Worm (Caenorhabditis elegans): ENCODE data around the gene C01G6.4.

C01G6.4 gene

DNA sequence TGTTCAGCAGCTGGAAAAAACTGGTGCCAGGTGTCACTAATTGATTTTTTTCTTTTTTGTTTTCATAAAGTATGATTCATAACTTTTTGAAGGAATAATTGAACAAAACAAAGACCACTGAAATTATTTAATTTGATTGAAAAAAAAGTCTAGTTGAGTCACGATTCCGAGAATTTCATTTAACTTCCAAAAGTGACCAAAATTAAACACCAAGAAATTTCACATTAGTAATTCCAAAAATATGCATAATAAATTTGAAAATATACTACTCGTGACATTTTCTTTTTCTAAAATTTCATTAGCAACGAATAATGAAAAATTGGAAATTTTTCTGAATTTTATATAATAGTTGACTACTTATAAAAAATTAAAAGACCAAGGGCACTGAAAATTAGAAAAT lies 9.2 kb upstream of the C01G6.4 start:
- TF ChIP-seq snpc-4 (tag; optimal IDR thresholded peaks at IDR 0.05) (no peak), zip-8 (tag; optimal IDR thresholded peaks at IDR 0.05) (no peak), blmp-1 (tag; optimal IDR thresholded peaks at IDR 0.05) (no peak), ztf-11 (tag; optimal IDR thresholded peaks at IDR 0.05) (no peak), ces-1 (GFP tag; optimal IDR thresholded peaks at IDR 0.05) (no peak), nhr-12 (tag; optimal IDR thresholded peaks at IDR 0.05) (no peak), nhr-2 (tag; optimal IDR thresholded peaks at IDR 0.05) (no peak), ceh-39 (tag; optimal IDR thresholded peaks at IDR 0.05) (no peak), bed-3 (GFP tag; optimal IDR thresholded peaks at IDR 0.05) (no peak), lin-13 (tag; optimal IDR thresholded peaks at IDR 0.05) (no peak), drap-1 (GFP tag; optimal IDR thresholded peaks at IDR 0.05) (no peak), mab-5 (tag; optimal IDR thresholded peaks at IDR 0.05) (no peak), unc-39 (tag; optimal IDR thresholded peaks at IDR 0.05) (no peak), mep-1 (tag; optimal IDR thresholded peaks at IDR 0.05) (no peak), elt-1 (tag; optimal IDR thresholded peaks at IDR 0.05; ENCODE audit: borderline replicate concordance, insufficient read depth) (no peak)

ce11 chrII:9281595-9281994 lies 8.8 kb upstream of the C01G6.4 start:
- TF ChIP-seq ceh-43 (GFP tag; optimal IDR thresholded peaks at IDR 0.05), result no peak
- no peak for TF ChIP-seq nhr-237 (tag; optimal IDR thresholded peaks at IDR 0.05)
- TF ChIP-seq flh-1 (GFP tag; optimal IDR thresholded peaks at IDR 0.05), result no peak
- TF ChIP-seq ces-1 (GFP tag; optimal IDR thresholded peaks at IDR 0.05), result peak; percentile 44
- no peak for TF ChIP-seq nhr-12 (tag; optimal IDR thresholded peaks at IDR 0.05)

DNA sequence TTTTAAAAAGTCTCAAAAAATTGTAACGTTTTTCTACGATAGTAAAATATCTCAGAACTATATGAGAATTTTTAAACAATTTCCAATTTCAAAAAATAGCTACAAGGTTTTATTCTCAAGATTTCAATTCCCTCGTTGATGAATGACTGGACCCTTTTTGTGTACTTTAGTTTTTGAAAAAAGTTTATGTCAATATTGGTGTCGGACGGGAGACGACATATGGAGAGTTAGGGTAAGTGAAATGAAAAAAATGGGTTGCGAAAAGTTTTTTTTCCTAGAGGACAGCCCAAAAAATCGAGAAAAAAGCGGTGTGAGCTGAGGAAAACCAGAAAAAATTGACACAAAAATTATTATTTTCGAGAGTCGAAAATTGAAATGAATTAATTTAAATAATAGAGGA lies 8.0 kb upstream of the C01G6.4 start:
- no peak for TF ChIP-seq ztf-11 (tag; optimal IDR thresholded peaks at IDR 0.05)
- TF ChIP-seq pha-4 (tag; optimal IDR thresholded peaks at IDR 0.05), result no peak
- TF ChIP-seq nhr-237 (tag; optimal IDR thresholded peaks at IDR 0.05), result no peak
- no peak for TF ChIP-seq sptf-1 (tag; optimal IDR thresholded peaks at IDR 0.05)
- TF ChIP-seq mab-5 (tag; optimal IDR thresholded peaks at IDR 0.05), result no peak
- no peak for TF ChIP-seq M03D4.4 (tag; optimal IDR thresholded peaks at IDR 0.05)
- no peak for TF ChIP-seq tbx-8 (GFP tag; optimal IDR thresholded peaks at IDR 0.05)
- no peak for TF ChIP-seq nhr-2 (tag; optimal IDR thresholded peaks at IDR 0.05)
- TF ChIP-seq lin-13 (tag; optimal IDR thresholded peaks at IDR 0.05), result no peak
- no peak for TF ChIP-seq ham-2 (GFP tag; optimal IDR thresholded peaks at IDR 0.05)
- TF ChIP-seq ces-1 (GFP tag; optimal IDR thresholded peaks at IDR 0.05), result no peak
- TF ChIP-seq ceh-43 (GFP tag; optimal IDR thresholded peaks at IDR 0.05), result no peak

- TF ChIP-seq nhr-12 (tag; optimal IDR thresholded peaks at IDR 0.05), result no peak
- TF ChIP-seq sptf-1 (tag; optimal IDR thresholded peaks at IDR 0.05), result no peak
- TF ChIP-seq hlh-1 (tag; optimal IDR thresholded peaks at IDR 0.05), result no peak
- no peak for TF ChIP-seq ceh-39 (tag; optimal IDR thresholded peaks at IDR 0.05)
- TF ChIP-seq drap-1 (GFP tag; optimal IDR thresholded peaks at IDR 0.05), result no peak
- no peak for TF ChIP-seq nhr-237 (tag; optimal IDR thresholded peaks at IDR 0.05)
- no peak for TF ChIP-seq unc-62 (GFP tag; optimal IDR thresholded peaks at IDR 0.05)
- TF ChIP-seq ceh-43 (GFP tag; optimal IDR thresholded peaks at IDR 0.05), result no peak
Measured at ce11 chrII:9280048-9280772, 7.4 kb upstream of the C01G6.4 start, which contains the start of gene gldi-3. Gene gldi-3, minus strand, starts transcription at chrII:9280098.

DNA sequence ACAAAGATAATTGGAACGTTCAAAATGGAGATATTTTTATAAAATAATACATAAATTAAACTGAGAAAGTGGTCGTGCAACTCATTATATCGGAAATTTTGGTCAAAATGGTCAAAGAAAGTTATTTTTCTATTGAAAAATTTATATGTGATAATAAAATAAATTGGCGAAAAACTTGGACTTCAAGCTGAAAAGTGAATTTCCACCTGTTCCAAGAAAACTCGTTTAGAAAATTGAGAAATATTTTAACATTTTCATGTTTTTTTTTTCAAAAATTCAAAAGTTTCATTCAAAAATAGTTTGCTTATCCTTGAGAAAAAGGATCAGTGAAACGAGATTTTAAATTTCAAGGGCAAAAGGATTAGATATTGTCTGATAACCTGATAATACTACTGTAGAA lies 6.2 kb upstream of the C01G6.4 start:
- TF ChIP-seq snpc-4 (tag; optimal IDR thresholded peaks at IDR 0.05) (no peak), ces-1 (GFP tag; optimal IDR thresholded peaks at IDR 0.05) (no peak), nhr-2 (tag; optimal IDR thresholded peaks at IDR 0.05) (no peak), nhr-237 (tag; optimal IDR thresholded peaks at IDR 0.05) (no peak), unc-120 (tag; optimal IDR thresholded peaks at IDR 0.05; ENCODE audit: poor library complexity, severe bottlenecking) (no peak), bed-3 (GFP tag; optimal IDR thresholded peaks at IDR 0.05) (no peak), ham-2 (GFP tag; optimal IDR thresholded peaks at IDR 0.05) (no peak)

DNA sequence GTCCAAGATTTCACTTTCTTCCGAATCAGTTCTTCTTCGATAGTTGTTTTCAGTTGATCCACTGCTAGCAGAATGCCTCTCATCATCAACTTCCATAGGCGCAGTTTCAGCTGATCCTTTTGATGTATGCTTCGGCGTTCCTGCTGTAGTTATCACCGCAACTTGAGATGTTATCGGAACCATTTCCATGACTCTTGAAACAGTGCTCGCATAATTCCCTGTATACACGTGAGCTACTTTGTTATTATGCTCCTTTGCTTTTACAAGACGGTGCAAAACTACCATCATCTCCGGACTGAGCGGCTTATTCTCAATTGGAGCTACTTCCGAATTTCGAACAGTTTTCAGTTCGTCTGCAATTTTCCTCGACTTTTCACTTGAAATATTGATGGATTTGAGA lies 4.3 kb upstream of the C01G6.4 start:
- TF ChIP-seq sem-2 (GFP tag; optimal IDR thresholded peaks at IDR 0.05) (no peak), snpc-4 (tag; optimal IDR thresholded peaks at IDR 0.05) (no peak), cnd-1 (tag; optimal IDR thresholded peaks at IDR 0.05) (no peak), nhr-2 (tag; optimal IDR thresholded peaks at IDR 0.05) (no peak), tbx-8 (GFP tag; optimal IDR thresholded peaks at IDR 0.05) (no peak), lsy-2 (tag; optimal IDR thresholded peaks at IDR 0.05) (no peak), ceh-39 (tag; optimal IDR thresholded peaks at IDR 0.05) (no peak), unc-120 (tag; optimal IDR thresholded peaks at IDR 0.05; ENCODE audit: poor library complexity, severe bottlenecking) (no peak), nhr-28 (tag; optimal IDR thresholded peaks at IDR 0.05) (no peak), unc-62 (GFP tag; optimal IDR thresholded peaks at IDR 0.05) (no peak), flh-1 (GFP tag; optimal IDR thresholded peaks at IDR 0.05) (no peak), nhr-12 (tag; optimal IDR thresholded peaks at IDR 0.05) (no peak), elt-3 (tag; optimal IDR thresholded peaks at IDR 0.05) (no peak), bed-3 (GFP tag; optimal IDR thresholded peaks at IDR 0.05) (no peak), pha-4 (tag; optimal IDR thresholded peaks at IDR 0.05) (no peak), ham-2 (GFP tag; optimal IDR thresholded peaks at IDR 0.05) (no peak), lin-32 (GFP tag; optimal IDR thresholded peaks at IDR 0.05) (no peak), unc-39 (tag; optimal IDR thresholded peaks at IDR 0.05) (no peak), ces-1 (GFP tag; optimal IDR thresholded peaks at IDR 0.05) (no peak), mep-1 (tag; optimal IDR thresholded peaks at IDR 0.05) (no peak)
